Fruit fly (Drosophila melanogaster): ENCODE results near the gene Dhc62B.

DNA sequence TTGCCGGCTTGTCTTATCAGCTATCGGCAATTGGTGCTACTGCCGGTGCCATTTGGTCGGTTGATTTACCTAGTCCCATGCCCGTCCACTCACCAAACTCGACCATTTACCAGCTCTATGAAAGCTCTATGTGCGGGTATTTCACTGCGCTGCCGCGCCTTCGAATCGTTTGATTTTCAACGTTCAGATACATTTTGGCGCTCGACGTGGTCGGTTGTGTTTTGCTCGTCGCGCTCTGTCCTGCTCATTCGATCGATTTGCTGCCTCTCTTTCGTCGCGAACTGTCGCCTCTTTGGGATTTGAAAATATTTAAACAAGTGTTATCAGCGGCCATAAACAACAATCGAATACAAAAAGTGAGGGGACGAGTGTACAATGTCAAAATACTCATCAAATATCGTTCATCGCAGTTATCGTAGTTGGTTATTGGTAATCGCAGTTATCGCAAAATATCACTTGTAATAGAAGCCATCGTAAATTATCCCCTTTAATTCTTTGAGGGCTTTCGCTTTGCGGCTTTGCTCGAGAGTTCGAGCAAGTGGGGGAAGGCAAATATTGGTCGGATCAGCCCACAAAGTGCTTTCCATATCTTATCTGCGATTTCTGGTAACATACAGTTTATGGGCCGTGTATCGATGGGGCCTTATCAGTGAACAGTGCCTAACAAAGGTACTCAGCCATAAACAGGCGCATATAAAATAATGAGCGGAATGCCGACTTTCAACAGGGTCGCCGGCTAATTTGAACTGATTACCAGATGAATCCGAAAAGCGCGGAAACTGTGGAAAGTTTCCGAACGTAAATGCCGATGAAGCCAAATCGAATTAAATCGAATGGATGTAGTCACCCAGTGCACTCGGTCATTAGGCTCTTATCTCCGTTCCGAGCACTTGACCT is 29.7 kb downstream of the Dhc62B start:
- TF ChIP-seq CG8478 (optimal IDR thresholded peaks at IDR 0.05) (no peak), CTCF (optimal IDR thresholded peaks at IDR 0.05) (no peak)
